Fruit fly (Drosophila melanogaster): ENCODE data around the gene v.

dm6 chrX:10935587-10935986, 11.8 kb downstream of the v start:
- TF ChIP-seq Snoo (tag; optimal IDR thresholded peaks at IDR 0.05) (no peak), D1 (tag; optimal IDR thresholded peaks at IDR 0.05) (no peak), CG15710 (tag; optimal IDR thresholded peaks at IDR 0.05) (no peak), CG12605 (GFP tag; IDR thresholded peaks at IDR 0.05) (no peak), Pif1B (GFP tag; optimal IDR thresholded peaks at IDR 0.05) (no peak), rn (GFP tag; IDR thresholded peaks at IDR 0.05) (no peak), CG13204 (GFP tag; optimal IDR thresholded peaks at IDR 0.05) (no peak), EcR (GFP tag; optimal IDR thresholded peaks at IDR 0.05) (no peak), CG14655 (GFP tag; optimal IDR thresholded peaks at IDR 0.05) (no peak), CG8159 (tag; optimal IDR thresholded peaks at IDR 0.05) (no peak), CG32121 (GFP tag; IDR thresholded peaks at IDR 0.05) (no peak), gl (tag; optimal IDR thresholded peaks at IDR 0.05) (no peak), CG34367 (tag; optimal IDR thresholded peaks at IDR 0.05) (no peak)

Data from whole organism, pupa.